Worm (Caenorhabditis elegans): Measurements from ENCODE around the gene F43G6.4.

The F43G6.4 gene

DNA sequence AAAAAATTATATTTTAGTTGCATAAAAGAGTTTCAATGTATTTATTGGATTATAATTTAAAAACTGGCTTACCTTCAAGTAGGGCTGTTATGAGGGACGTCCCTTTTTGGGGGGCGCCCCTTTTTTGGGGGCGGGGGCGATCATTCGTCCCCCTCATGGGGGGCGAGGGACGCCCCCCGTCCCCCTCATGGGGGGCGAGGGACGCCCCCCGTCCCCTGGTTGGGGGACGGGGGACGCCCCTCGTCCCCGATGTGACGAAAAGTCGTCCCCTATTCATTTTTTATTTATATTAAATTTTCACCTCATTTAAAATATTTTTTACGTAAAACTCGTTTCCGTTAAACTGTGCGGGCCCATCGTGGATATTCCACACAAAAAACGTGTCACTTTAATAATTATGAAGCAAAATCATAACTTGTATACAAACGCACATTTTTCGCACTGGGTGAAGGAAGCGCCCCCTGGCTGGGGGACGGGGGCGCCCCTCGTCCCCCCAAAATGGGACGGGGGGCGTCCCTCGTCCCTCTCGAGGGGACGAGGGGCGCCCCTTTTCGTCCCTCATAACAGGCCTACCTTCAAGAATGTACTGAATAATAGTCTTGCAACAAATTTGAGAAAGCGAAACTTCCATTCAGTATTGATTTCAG, 24.9 kb upstream of the F43G6.4 start:
- TF ChIP-seq ceh-8 (GFP tag; optimal IDR thresholded peaks at IDR 0.05) (peak; percentile 75), ama-1 (optimal IDR thresholded peaks at IDR 0.05) (no peak), zip-4 (GFP tag; optimal IDR thresholded peaks at IDR 0.05) (no peak)

DNA sequence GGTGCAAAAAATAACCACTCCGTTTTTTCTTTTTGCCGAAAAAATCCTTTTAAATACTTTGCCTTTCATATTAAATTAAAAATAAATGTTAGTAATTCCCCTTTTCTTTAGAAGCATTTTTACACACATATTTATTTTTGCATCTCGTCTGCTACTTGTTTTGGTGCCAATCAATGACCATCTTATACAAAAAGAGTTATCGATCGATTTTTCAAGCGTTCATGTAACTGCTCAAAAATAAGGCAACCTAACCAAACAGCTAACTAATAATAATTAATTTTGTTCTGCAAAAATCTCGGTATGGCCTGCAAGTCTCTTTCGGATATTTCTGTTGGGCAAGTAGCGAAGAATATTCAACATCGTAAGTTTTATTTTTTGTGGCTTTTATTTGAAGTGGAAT, 24.1 kb upstream of the F43G6.4 start, which contains the start of gene F44E5.2:
Gene F44E5.2 (plus strand): TSS at position 301 of the 400 bp plus-strand sequence.
- TF ChIP-seq alr-1 (tag; optimal IDR thresholded peaks at IDR 0.05; ENCODE audit: borderline replicate concordance) (no peak), lin-13 (GFP tag; optimal IDR thresholded peaks at IDR 0.05) (no peak), lin-39 (tag; optimal IDR thresholded peaks at IDR 0.05) (no peak), mep-1 (tag; optimal IDR thresholded peaks at IDR 0.05) (no peak), unc-98 (GFP tag; IDR thresholded peaks at IDR 0.05) (no peak), unc-30 (tag; optimal IDR thresholded peaks at IDR 0.05) (no peak), rnt-1 (tag; optimal IDR thresholded peaks at IDR 0.05) (no peak), lin-15B (tag; optimal IDR thresholded peaks at IDR 0.05) (no peak), nhr-84 (tag; optimal IDR thresholded peaks at IDR 0.05) (no peak), egl-13 (tag; optimal IDR thresholded peaks at IDR 0.05) (no peak), nhr-76 (tag; optimal IDR thresholded peaks at IDR 0.05) (no peak), lir-3 (tag; optimal IDR thresholded peaks at IDR 0.05; ENCODE audit: poor library complexity) (no peak), vab-15 (tag; optimal IDR thresholded peaks at IDR 0.05) (no peak), pag-3 (tag; optimal IDR thresholded peaks at IDR 0.05; ENCODE audit: borderline replicate concordance, insufficient read depth) (no peak), unc-130 (tag; optimal IDR thresholded peaks at IDR 0.05) (no peak)

DNA sequence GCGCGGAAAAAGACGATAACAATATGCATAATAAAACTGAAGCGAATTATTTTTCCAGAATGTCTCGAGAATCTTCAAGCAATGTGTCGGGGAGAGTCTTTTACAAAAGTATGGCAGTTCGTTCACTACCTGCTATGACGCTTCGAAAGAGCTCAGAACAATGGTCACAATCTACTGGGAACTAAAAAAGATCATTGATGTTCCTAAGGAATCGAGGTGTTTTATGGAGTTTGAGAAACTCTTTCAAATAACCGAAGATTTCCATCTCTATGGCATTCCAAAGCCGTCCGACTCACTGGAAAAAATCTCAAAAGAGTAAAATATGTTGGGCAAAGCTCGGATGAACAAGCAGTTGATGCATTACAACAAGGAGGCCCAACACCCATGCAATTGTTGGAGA, 18.2 kb upstream of the F43G6.4 start, which contains the start of gene F44E5.15:
Gene F44E5.15 (plus strand): TSS at position 301 of the 400 bp plus-strand sequence.
- TF ChIP-seq C16A3.4 (tag; optimal IDR thresholded peaks at IDR 0.05), result no peak
- no peak for TF ChIP-seq sptf-1 (tag; optimal IDR thresholded peaks at IDR 0.05)
- no peak for TF ChIP-seq lin-13 (GFP tag; optimal IDR thresholded peaks at IDR 0.05)
- TF ChIP-seq lin-14 (GFP tag; optimal IDR thresholded peaks at IDR 0.05), result no peak
- no peak for TF ChIP-seq ceh-8 (GFP tag; optimal IDR thresholded peaks at IDR 0.05)
- no peak for TF ChIP-seq efl-1 (optimal IDR thresholded peaks at IDR 0.05)
- TF ChIP-seq efl-1 (GFP tag; optimal IDR thresholded peaks at IDR 0.05 in 1 of 2), result peak in 1 of 2 experiments; percentile 76
- no peak for TF ChIP-seq dpl-1 (GFP tag; optimal IDR thresholded peaks at IDR 0.05)
- TF ChIP-seq efl-3 (GFP tag; optimal IDR thresholded peaks at IDR 0.05), result no peak

DNA sequence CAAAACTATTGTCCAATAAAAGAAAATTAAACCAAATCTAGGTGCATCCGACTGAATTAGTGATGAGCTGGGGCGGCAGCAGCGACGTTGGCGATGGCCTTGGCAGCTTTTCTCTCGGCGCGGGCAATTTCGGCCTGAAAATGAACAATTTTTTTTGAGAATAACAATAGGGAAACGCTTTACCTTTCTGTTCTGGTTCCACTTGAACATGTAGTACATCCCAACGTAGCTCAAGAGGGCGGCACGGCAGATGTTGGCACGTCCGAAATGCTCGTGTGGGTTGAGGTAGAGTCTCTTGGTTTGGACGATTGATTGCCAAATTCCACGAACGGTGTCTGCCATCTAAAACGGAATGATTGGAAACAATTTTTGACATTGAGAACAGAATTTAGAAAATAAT, 16.3 kb upstream of the F43G6.4 start, which contains the start of gene F44E5.1:
Gene F44E5.1 (minus strand): TSS at position 342 of the 400 bp plus-strand sequence.
- no peak for TF ChIP-seq unc-86 (tag; optimal IDR thresholded peaks at IDR 0.05)
- TF ChIP-seq nhr-85 (tag), result peak; percentile 18
- TF ChIP-seq ztf-11 (tag; optimal IDR thresholded peaks at IDR 0.05), result no peak
- TF ChIP-seq Y116A8C.19 (tag; optimal IDR thresholded peaks at IDR 0.05; ENCODE audit: borderline replicate concordance), result no peak
- TF ChIP-seq efl-1 (optimal IDR thresholded peaks at IDR 0.05), result no peak
- peak in 1 of 2 experiments; percentile 92 for TF ChIP-seq efl-1 (GFP tag; optimal IDR thresholded peaks at IDR 0.05 in 1 of 2)
- TF ChIP-seq C16A3.4 (tag; optimal IDR thresholded peaks at IDR 0.05), result no peak
- TF ChIP-seq irx-1 (tag; optimal IDR thresholded peaks at IDR 0.05), result no peak
- no peak for TF ChIP-seq unc-62 (GFP tag; optimal IDR thresholded peaks at IDR 0.05)

DNA sequence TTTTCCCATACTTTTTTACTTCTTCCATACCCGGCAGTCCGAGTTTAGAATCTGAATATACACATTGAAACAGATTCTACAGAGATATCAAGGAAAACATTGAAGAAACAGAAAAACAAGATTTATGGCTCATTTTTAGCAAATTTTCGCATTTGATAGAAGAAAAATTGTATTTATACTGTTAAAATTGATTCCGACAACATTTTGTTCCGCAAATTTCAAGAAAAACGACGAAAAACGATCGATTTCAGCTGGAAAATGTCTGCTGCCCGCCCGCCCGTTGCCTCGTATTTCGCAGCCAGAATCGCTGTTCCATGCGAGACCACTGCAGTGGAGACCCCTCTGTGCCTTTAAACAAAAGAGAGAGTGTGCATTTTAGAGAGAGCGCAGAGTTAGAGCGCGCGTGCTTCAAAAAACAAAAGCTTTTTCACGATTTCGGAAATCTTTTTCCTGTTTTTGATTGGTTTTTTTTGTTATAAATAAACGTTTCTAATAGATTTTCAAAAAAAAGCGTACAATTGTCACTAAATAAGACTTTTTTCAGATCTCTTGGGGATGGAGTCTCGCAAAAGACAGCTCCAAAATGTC, 12.6 kb upstream of the F43G6.4 start, which contains the start of the genes patr-1 and dna-2:
Gene patr-1 (minus strand): TSS at position 51 of the 588 bp plus-strand sequence.
Gene dna-2 (plus strand): TSS at position 538 of the 588 bp plus-strand sequence.
- peak; percentile 52 for TF ChIP-seq nhr-85 (tag)
- peak; percentile 36 for TF ChIP-seq swsn-7 (tag; optimal IDR thresholded peaks at IDR 0.05)
- peak; percentile 69 for TF ChIP-seq mep-1 (tag; optimal IDR thresholded peaks at IDR 0.05)
- TF ChIP-seq pax-3 (tag; optimal IDR thresholded peaks at IDR 0.05), result no peak
- peak; percentile 33 for TF ChIP-seq unc-86 (tag; optimal IDR thresholded peaks at IDR 0.05)
- TF ChIP-seq pag-3 (tag; optimal IDR thresholded peaks at IDR 0.05; ENCODE audit: borderline replicate concordance, insufficient read depth), result no peak
- TF ChIP-seq tlp-1 (tag; optimal IDR thresholded peaks at IDR 0.05), result no peak
- no peak for TF ChIP-seq sox-4 (tag; optimal IDR thresholded peaks at IDR 0.05)
- no peak for TF ChIP-seq fkh-10 (GFP tag; optimal IDR thresholded peaks at IDR 0.05)
- TF ChIP-seq hlh-17 (GFP tag; optimal IDR thresholded peaks at IDR 0.05; ENCODE audit: borderline replicate concordance), result no peak
- TF ChIP-seq nhr-11 (tag; optimal IDR thresholded peaks at IDR 0.05), result no peak
- TF ChIP-seq snpc-4 (tag; optimal IDR thresholded peaks at IDR 0.05), result peak; percentile 16
- TF ChIP-seq snu-23 (GFP tag; optimal IDR thresholded peaks at IDR 0.05), result peak; percentile 55
- TF ChIP-seq xbp-1 (tag; optimal IDR thresholded peaks at IDR 0.05), result peak; percentile 41
- TF ChIP-seq ceh-88 (GFP tag; IDR thresholded peaks at IDR 0.05), result no peak
- no peak for TF ChIP-seq zip-4 (GFP tag; optimal IDR thresholded peaks at IDR 0.05)
- TF ChIP-seq fkh-8 (tag; optimal IDR thresholded peaks at IDR 0.05), result peak; percentile 21
- no peak for TF ChIP-seq elt-2 (tag; optimal IDR thresholded peaks at IDR 0.05)

All from whole organism, L1 larva.